Worm (Caenorhabditis elegans): Measurements from ENCODE around the gene C03A3.2.

C03A3.2 gene

ce11 chrX:11296683-11297365 lies 34.2 kb downstream of the C03A3.2 start, which contains the start of gene inx-2:
Gene inx-2 (minus strand): TSS chrX:11296733.
- TF ChIP-seq unc-120 (tag; optimal IDR thresholded peaks at IDR 0.05; ENCODE audit: poor library complexity, severe bottlenecking) (no peak), cnd-1 (tag; optimal IDR thresholded peaks at IDR 0.05) (peak; percentile 26), nhr-2 (tag; optimal IDR thresholded peaks at IDR 0.05) (peak; percentile 78), bed-3 (GFP tag; optimal IDR thresholded peaks at IDR 0.05) (no peak), ceh-83 (GFP tag; optimal IDR thresholded peaks at IDR 0.05) (no peak), lin-32 (GFP tag; optimal IDR thresholded peaks at IDR 0.05) (no peak), sptf-1 (tag; optimal IDR thresholded peaks at IDR 0.05) (no peak), mab-5 (tag; optimal IDR thresholded peaks at IDR 0.05) (no peak), sem-2 (GFP tag; optimal IDR thresholded peaks at IDR 0.05) (no peak), ztf-11 (tag; optimal IDR thresholded peaks at IDR 0.05) (peak; percentile 10), M03D4.4 (tag; optimal IDR thresholded peaks at IDR 0.05) (no peak), mep-1 (tag; optimal IDR thresholded peaks at IDR 0.05) (peak; percentile 12), mls-2 (tag; optimal IDR thresholded peaks at IDR 0.05) (peak; percentile 39), ceh-39 (tag; optimal IDR thresholded peaks at IDR 0.05) (peak; percentile 48)

- peak; percentile 13 for TF ChIP-seq unc-62 (GFP tag; optimal IDR thresholded peaks at IDR 0.05)
- TF ChIP-seq ham-2 (GFP tag; optimal IDR thresholded peaks at IDR 0.05), result no peak
- no peak for TF ChIP-seq nhr-2 (tag; optimal IDR thresholded peaks at IDR 0.05)
- peak; percentile 15 for TF ChIP-seq unc-39 (tag; optimal IDR thresholded peaks at IDR 0.05)
- TF ChIP-seq lsy-2 (tag; optimal IDR thresholded peaks at IDR 0.05), result peak; percentile 48
- no peak for TF ChIP-seq elt-1 (tag; optimal IDR thresholded peaks at IDR 0.05; ENCODE audit: borderline replicate concordance, insufficient read depth)
- no peak for TF ChIP-seq ceh-83 (GFP tag; optimal IDR thresholded peaks at IDR 0.05)
- TF ChIP-seq cnd-1 (tag; optimal IDR thresholded peaks at IDR 0.05), result peak; percentile 29
- TF ChIP-seq drap-1 (GFP tag; optimal IDR thresholded peaks at IDR 0.05), result peak; percentile 56
- peak; percentile 46 for TF ChIP-seq ces-1 (GFP tag; optimal IDR thresholded peaks at IDR 0.05)
- peak; percentile 66 for TF ChIP-seq sptf-1 (tag; optimal IDR thresholded peaks at IDR 0.05)
- peak; percentile 35 for TF ChIP-seq mep-1 (tag; optimal IDR thresholded peaks at IDR 0.05)
- TF ChIP-seq nhr-237 (tag; optimal IDR thresholded peaks at IDR 0.05), result no peak
- TF ChIP-seq ceh-39 (tag; optimal IDR thresholded peaks at IDR 0.05), result no peak
- peak; percentile 15 for TF ChIP-seq unc-120 (tag; optimal IDR thresholded peaks at IDR 0.05; ENCODE audit: poor library complexity, severe bottlenecking)
- no peak for TF ChIP-seq snpc-4 (tag; optimal IDR thresholded peaks at IDR 0.05)
- TF ChIP-seq mab-5 (tag; optimal IDR thresholded peaks at IDR 0.05), result no peak
- TF ChIP-seq tbx-8 (GFP tag; optimal IDR thresholded peaks at IDR 0.05), result no peak
- no peak for TF ChIP-seq zip-8 (tag; optimal IDR thresholded peaks at IDR 0.05)
- no peak for TF ChIP-seq nhr-28 (tag; optimal IDR thresholded peaks at IDR 0.05)
- TF ChIP-seq elt-3 (tag; optimal IDR thresholded peaks at IDR 0.05), result no peak
- TF ChIP-seq bed-3 (GFP tag; optimal IDR thresholded peaks at IDR 0.05), result no peak
- TF ChIP-seq ceh-43 (GFP tag; optimal IDR thresholded peaks at IDR 0.05), result no peak
- TF ChIP-seq M03D4.4 (tag; optimal IDR thresholded peaks at IDR 0.05), result peak; percentile 72
- no peak for TF ChIP-seq flh-1 (GFP tag; optimal IDR thresholded peaks at IDR 0.05)
- TF ChIP-seq hlh-1 (tag; optimal IDR thresholded peaks at IDR 0.05), result peak; percentile 73
- no peak for TF ChIP-seq lin-32 (GFP tag; optimal IDR thresholded peaks at IDR 0.05)
- peak; percentile 48 for TF ChIP-seq mls-2 (tag; optimal IDR thresholded peaks at IDR 0.05)
- TF ChIP-seq nhr-12 (tag; optimal IDR thresholded peaks at IDR 0.05), result no peak
- TF ChIP-seq nhr-76 (tag; optimal IDR thresholded peaks at IDR 0.05), result no peak
- TF ChIP-seq sem-2 (GFP tag; optimal IDR thresholded peaks at IDR 0.05), result no peak
- TF ChIP-seq ztf-11 (tag; optimal IDR thresholded peaks at IDR 0.05), result peak; percentile 49
- TF ChIP-seq blmp-1 (tag; optimal IDR thresholded peaks at IDR 0.05), result no peak
- TF ChIP-seq pha-4 (tag; optimal IDR thresholded peaks at IDR 0.05), result peak; percentile 52
- no peak for TF ChIP-seq lin-13 (tag; optimal IDR thresholded peaks at IDR 0.05)
Observed at ce11 chrX:11299642-11300307, 37.1 kb downstream of the C03A3.2 start, which contains the start of the genes snrp-40.1 and F08G12.3. Gene snrp-40.1 (minus strand): TSS chrX:11299784. Gene F08G12.3 (plus strand): TSS chrX:11300257.

- TF ChIP-seq bed-3 (GFP tag; optimal IDR thresholded peaks at IDR 0.05), result no peak
- no peak for TF ChIP-seq zip-8 (tag; optimal IDR thresholded peaks at IDR 0.05)
- TF ChIP-seq nhr-76 (tag; optimal IDR thresholded peaks at IDR 0.05), result no peak
- TF ChIP-seq elt-1 (tag; optimal IDR thresholded peaks at IDR 0.05; ENCODE audit: borderline replicate concordance, insufficient read depth), result no peak
- TF ChIP-seq tbx-8 (GFP tag; optimal IDR thresholded peaks at IDR 0.05), result no peak
- TF ChIP-seq nhr-237 (tag; optimal IDR thresholded peaks at IDR 0.05), result no peak
- TF ChIP-seq elt-3 (tag; optimal IDR thresholded peaks at IDR 0.05), result no peak
- no peak for TF ChIP-seq unc-39 (tag; optimal IDR thresholded peaks at IDR 0.05)
- TF ChIP-seq sptf-1 (tag; optimal IDR thresholded peaks at IDR 0.05), result no peak
- no peak for TF ChIP-seq unc-120 (tag; optimal IDR thresholded peaks at IDR 0.05; ENCODE audit: poor library complexity, severe bottlenecking)
- TF ChIP-seq ceh-39 (tag; optimal IDR thresholded peaks at IDR 0.05), result no peak
- no peak for TF ChIP-seq lin-13 (tag; optimal IDR thresholded peaks at IDR 0.05)
- TF ChIP-seq pha-4 (tag; optimal IDR thresholded peaks at IDR 0.05), result no peak
- TF ChIP-seq cnd-1 (tag; optimal IDR thresholded peaks at IDR 0.05), result no peak
- TF ChIP-seq blmp-1 (tag; optimal IDR thresholded peaks at IDR 0.05), result no peak
- no peak for TF ChIP-seq unc-62 (GFP tag; optimal IDR thresholded peaks at IDR 0.05)
- no peak for TF ChIP-seq lin-32 (GFP tag; optimal IDR thresholded peaks at IDR 0.05)
- no peak for TF ChIP-seq lsy-2 (tag; optimal IDR thresholded peaks at IDR 0.05)
- no peak for TF ChIP-seq mab-5 (tag; optimal IDR thresholded peaks at IDR 0.05)
Observed at ce11 chrX:11305773-11306172, 43.1 kb downstream of the C03A3.2 start, which contains the start of gene F08G12.1. Gene F08G12.1 (minus strand): TSS chrX:11305873.

All from whole organism, mixed stage, embryonic.